Comparison of ENCODE assay signal across 1 fruit fly cellular context in genomic region chr2L:18505475-18505874, dm6.
TF ChIP-seq lines count a peak whose summit lies in the region.

No protein-coding gene starts in this region.

TF ChIP-seq in whole organism, embryonic, 481 proteins besides CTCF, POLR2A, EP300 and RAD21 (continued from another document):
- TF ChIP-seq sug (tag; optimal IDR thresholded peaks at IDR 0.05; lab: Kevin White, UChicago) (no peak), mam (GFP tag; optimal IDR thresholded peaks at IDR 0.05; lab: Kevin White, UChicago) (no peak), jing (GFP tag; optimal IDR thresholded peaks at IDR 0.05; lab: Kevin White, UChicago) (peak; percentile 15), CG7786 (GFP tag; optimal IDR thresholded peaks at IDR 0.05; lab: Kevin White, UChicago) (no peak), knrl (GFP tag; IDR thresholded peaks at IDR 0.05; lab: Robert Waterston, UW; ENCODE audit: partially characterized antibody) (no peak), hb (GFP tag; IDR thresholded peaks at IDR 0.05; lab: Robert Waterston, UW; ENCODE audit: partially characterized antibody) (no peak), btn (GFP tag; optimal IDR thresholded peaks at IDR 0.05; lab: Kevin White, UChicago) (peak; percentile 22), Myb (GFP tag; optimal IDR thresholded peaks at IDR 0.05; lab: Kevin White, UChicago) (no peak), Ets97D (GFP tag; optimal IDR thresholded peaks at IDR 0.05; lab: Kevin White, UChicago) (no peak), org-1 (GFP tag; optimal IDR thresholded peaks at IDR 0.05; lab: Kevin White, UChicago) (no peak), CG13424 (tag; optimal IDR thresholded peaks at IDR 0.05; lab: Kevin White, UChicago) (peak; percentile 20), p53 (GFP tag; optimal IDR thresholded peaks at IDR 0.05; lab: Kevin White, UChicago) (no peak), CG1602 (GFP tag; optimal IDR thresholded peaks at IDR 0.05; lab: Kevin White, UChicago) (peak; percentile 1), bsh (GFP tag; optimal IDR thresholded peaks at IDR 0.05; lab: Kevin White, UChicago) (peak in 1 of 2 experiments; percentile 70), GATAe (GFP tag; conservative IDR thresholded peaks at IDR 0.05; lab: Robert Waterston, UW) (no peak), slp2 (GFP tag; optimal IDR thresholded peaks at IDR 0.05; lab: Kevin White, UChicago) (peak; percentile 24), CG4854 (GFP tag; optimal IDR thresholded peaks at IDR 0.05; lab: Kevin White, UChicago) (no peak), peb (GFP tag; IDR thresholded peaks at IDR 0.05; lab: Robert Waterston, UW) (0 out of 2 replicates have a peak, but pooled peaks have one; percentile 29), slbo (GFP tag; IDR thresholded peaks at IDR 0.05; lab: Robert Waterston, UW) (no peak), Hr51 (GFP tag; optimal IDR thresholded peaks at IDR 0.05; lab: Kevin White, UChicago) (peak in 1 of 2 experiments; percentile 1), prd (optimal IDR thresholded peaks at IDR 0.05; lab: Kevin White, UChicago) (no peak), prd (GFP tag; IDR thresholded peaks at IDR 0.05; lab: Robert Waterston, UW) (peak; percentile 64; the same call in 2 of the 3 replicates), Ptx1 (GFP tag; IDR thresholded peaks at IDR 0.05; lab: Robert Waterston, UW) (0 out of 2 replicates have a peak, but pooled peaks have one; percentile 6), CG18262 (tag; optimal IDR thresholded peaks at IDR 0.05; lab: Kevin White, UChicago) (peak; percentile 61), dmrt11E (tag; optimal IDR thresholded peaks at IDR 0.05; lab: Kevin White, UChicago) (peak; percentile 84), tap (tag; optimal IDR thresholded peaks at IDR 0.05; lab: Kevin White, UChicago) (peak; percentile 24), Eip74EF (GFP tag; optimal IDR thresholded peaks at IDR 0.05; lab: Kevin White, UChicago) (no peak), CG10565 (GFP tag; optimal IDR thresholded peaks at IDR 0.05; lab: Kevin White, UChicago) (no peak), CG31441 (GFP tag; IDR thresholded peaks at IDR 0.05; lab: Robert Waterston, UW) (peak; percentile 43), Gug (GFP tag; IDR thresholded peaks at IDR 0.05; lab: Robert Waterston, UW) (no peak), CG9727 (GFP tag; optimal IDR thresholded peaks at IDR 0.05; lab: Kevin White, UChicago) (peak; percentile 36), kay (GFP tag; optimal IDR thresholded peaks at IDR 0.05; lab: Kevin White, UChicago) (no peak), Atf-2 (GFP tag; optimal IDR thresholded peaks at IDR 0.05; lab: Kevin White, UChicago) (peak; percentile 12), CG17361 (GFP tag; IDR thresholded peaks at IDR 0.05; lab: Robert Waterston, UW) (peak; percentile 36; the same call in 1 of the 3 replicates), Bgb (GFP tag; IDR thresholded peaks at IDR 0.05; lab: Robert Waterston, UW; ENCODE audit: partially characterized antibody) (no peak), CG11093 (GFP tag; IDR thresholded peaks at IDR 0.05; lab: Robert Waterston, UW) (no peak), Scr (GFP tag; IDR thresholded peaks at IDR 0.05; lab: Robert Waterston, UW; ENCODE audit: partially characterized antibody) (no peak), CG13296 (GFP tag; optimal IDR thresholded peaks at IDR 0.05; lab: Kevin White, UChicago) (no peak), corto (GFP tag; optimal IDR thresholded peaks at IDR 0.05; lab: Kevin White, UChicago) (no peak), HLH3B (GFP tag; IDR thresholded peaks at IDR 0.05; lab: Robert Waterston, UW) (no peak), al (GFP tag; IDR thresholded peaks at IDR 0.05; lab: Robert Waterston, UW) (no peak), sens (GFP tag; lab: Kevin White, UChicago) (peak; percentile 96), Sry-β (GFP tag; optimal IDR thresholded peaks at IDR 0.05; lab: Kevin White, UChicago) (no peak), Deaf1 (tag; optimal IDR thresholded peaks at IDR 0.05; lab: Kevin White, UChicago) (peak; percentile 7), chif (GFP tag; optimal IDR thresholded peaks at IDR 0.05; lab: Kevin White, UChicago) (peak; percentile 51 to 60), CG13123 (GFP tag; optimal IDR thresholded peaks at IDR 0.05; lab: Kevin White, UChicago) (no peak), nau (GFP tag; optimal IDR thresholded peaks at IDR 0.05; lab: Kevin White, UChicago) (no peak), CG18764 (GFP tag; optimal IDR thresholded peaks at IDR 0.05; lab: Kevin White, UChicago) (no peak), CG6175 (GFP tag; IDR thresholded peaks at IDR 0.05; lab: Robert Waterston, UW) (no peak), klu (GFP tag; IDR thresholded peaks at IDR 0.05; lab: Robert Waterston, UW) (no peak), CG17802 (tag; optimal IDR thresholded peaks at IDR 0.05; lab: Kevin White, UChicago) (no peak), CG6791 (GFP tag; IDR thresholded peaks at IDR 0.05; lab: Robert Waterston, UW; ENCODE audit: partially characterized antibody) (no peak), psq (GFP tag; optimal IDR thresholded peaks at IDR 0.05; lab: Kevin White, UChicago) (no peak), Optix (GFP tag; IDR thresholded peaks at IDR 0.05; lab: Robert Waterston, UW) (no peak), CG10321 (GFP tag; IDR thresholded peaks at IDR 0.05; lab: Robert Waterston, UW) (no peak), h (optimal IDR thresholded peaks at IDR 0.05; lab: Kevin White, UChicago) (no peak), Kr (GFP tag; optimal IDR thresholded peaks at IDR 0.05; lab: Kevin White, UChicago) (no peak), CG14710 (tag; optimal IDR thresholded peaks at IDR 0.05; lab: Kevin White, UChicago) (peak; percentile 63), exex (tag; optimal IDR thresholded peaks at IDR 0.05; lab: Kevin White, UChicago) (no peak), CG2202 (tag; optimal IDR thresholded peaks at IDR 0.05; lab: Kevin White, UChicago) (peak; percentile 20), Sin3A (optimal IDR thresholded peaks at IDR 0.05; lab: Kevin White, UChicago) (no peak), maf-S (GFP tag; optimal IDR thresholded peaks at IDR 0.05; lab: Kevin White, UChicago) (no peak), Nf-YB (GFP tag; optimal IDR thresholded peaks at IDR 0.05; lab: Kevin White, UChicago) (no peak), CG34422 (GFP tag; IDR thresholded peaks at IDR 0.05; lab: Robert Waterston, UW) (no peak), B-H1 (GFP tag; IDR thresholded peaks at IDR 0.05; lab: Robert Waterston, UW) (no peak), grn (GFP tag; optimal IDR thresholded peaks at IDR 0.05; lab: Kevin White, UChicago) (no peak), scrt (GFP tag; optimal IDR thresholded peaks at IDR 0.05; lab: Kevin White, UChicago) (no peak), sima (GFP tag; optimal IDR thresholded peaks at IDR 0.05; lab: Kevin White, UChicago) (no peak), pita (GFP tag; optimal IDR thresholded peaks at IDR 0.05; lab: Kevin White, UChicago) (no peak), dm (GFP tag; optimal IDR thresholded peaks at IDR 0.05; lab: Kevin White, UChicago) (no peak), yki (optimal IDR thresholded peaks at IDR 0.05; lab: Kevin White, UChicago) (no peak), Hsf (GFP tag; optimal IDR thresholded peaks at IDR 0.05; lab: Kevin White, UChicago) (peak; percentile 32), Abd-B (GFP tag; optimal IDR thresholded peaks at IDR 0.05; lab: Kevin White, UChicago) (no peak), Oaz (GFP tag; IDR thresholded peaks at IDR 0.05; lab: Robert Waterston, UW) (no peak), nom (GFP tag; optimal IDR thresholded peaks at IDR 0.05; lab: Kevin White, UChicago) (no peak), gsb (GFP tag; IDR thresholded peaks at IDR 0.05; lab: Robert Waterston, UW) (no peak), her (GFP tag; optimal IDR thresholded peaks at IDR 0.05; lab: Kevin White, UChicago) (no peak), CG17359 (tag; optimal IDR thresholded peaks at IDR 0.05; lab: Kevin White, UChicago) (peak; percentile 43), jigr1 (GFP tag; IDR thresholded peaks at IDR 0.05; lab: Robert Waterston, UW) (no peak), CG11696 (GFP tag; IDR thresholded peaks at IDR 0.05; lab: Robert Waterston, UW) (peak; percentile 34; the same call in 1 of the 2 replicates), pzg (GFP tag; optimal IDR thresholded peaks at IDR 0.05; lab: Kevin White, UChicago) (no peak), CG15514 (GFP tag; optimal IDR thresholded peaks at IDR 0.05; lab: Kevin White, UChicago) (no peak), CG32532 (GFP tag; IDR thresholded peaks at IDR 0.05; lab: Robert Waterston, UW) (no peak), ato (GFP tag; IDR thresholded peaks at IDR 0.05; lab: Robert Waterston, UW; ENCODE audit: partially characterized antibody) (no peak), CG6654 (GFP tag; optimal IDR thresholded peaks at IDR 0.05; lab: Kevin White, UChicago) (no peak), Fer1 (GFP tag; optimal IDR thresholded peaks at IDR 0.05; lab: Kevin White, UChicago) (no peak), CG31388 (GFP tag; optimal IDR thresholded peaks at IDR 0.05; lab: Kevin White, UChicago) (no peak), ERR (GFP tag; optimal IDR thresholded peaks at IDR 0.05; lab: Kevin White, UChicago) (no peak), CG33557 (GFP tag; optimal IDR thresholded peaks at IDR 0.05; lab: Kevin White, UChicago) (peak; percentile 12), Hr3 (GFP tag; optimal IDR thresholded peaks at IDR 0.05; lab: Kevin White, UChicago) (peak; percentile 7), fd96Cb (tag; optimal IDR thresholded peaks at IDR 0.05; lab: Kevin White, UChicago) (peak; percentile 35), CHES-1-like (GFP tag; optimal IDR thresholded peaks at IDR 0.05; lab: Kevin White, UChicago) (peak; percentile 17), caup (GFP tag; optimal IDR thresholded peaks at IDR 0.05; lab: Kevin White, UChicago; ENCODE audit: severe bottlenecking) (no peak), CG17568 (GFP tag; optimal IDR thresholded peaks at IDR 0.05; lab: Kevin White, UChicago) (no peak), CG30431 (GFP tag; optimal IDR thresholded peaks at IDR 0.05; lab: Kevin White, UChicago) (peak; percentile 1), CG4424 (GFP tag; optimal IDR thresholded peaks at IDR 0.05; lab: Kevin White, UChicago) (peak; percentile 30), Hey (tag; optimal IDR thresholded peaks at IDR 0.05; lab: Kevin White, UChicago) (no peak), tin (GFP tag; optimal IDR thresholded peaks at IDR 0.05; lab: Kevin White, UChicago) (peak; percentile 36), CG16863 (GFP tag; optimal IDR thresholded peaks at IDR 0.05; lab: Kevin White, UChicago) (no peak), CG12219 (GFP tag; optimal IDR thresholded peaks at IDR 0.05; lab: Kevin White, UChicago) (peak; percentile 5), ara (GFP tag; IDR thresholded peaks at IDR 0.05; lab: Robert Waterston, UW) (no peak), Ada2b (GFP tag; IDR thresholded peaks at IDR 0.05; lab: Robert Waterston, UW) (no peak), CG12236 (GFP tag; optimal IDR thresholded peaks at IDR 0.05; lab: Kevin White, UChicago) (no peak), CG11504 (tag; optimal IDR thresholded peaks at IDR 0.05; lab: Kevin White, UChicago) (peak; percentile 66), stwl (tag; optimal IDR thresholded peaks at IDR 0.05; lab: Kevin White, UChicago) (no peak), E2f2 (GFP tag; IDR thresholded peaks at IDR 0.05; lab: Robert Waterston, UW) (no peak), CG8388 (GFP tag; optimal IDR thresholded peaks at IDR 0.05; lab: Kevin White, UChicago) (peak; percentile 63), CG3407 (GFP tag; optimal IDR thresholded peaks at IDR 0.05; lab: Kevin White, UChicago) (no peak), gro (GFP tag; optimal IDR thresholded peaks at IDR 0.05; lab: Kevin White, UChicago) (no peak), Atf6 (GFP tag; IDR thresholded peaks at IDR 0.05; lab: Robert Waterston, UW) (no peak), CG4404 (GFP tag; IDR thresholded peaks at IDR 0.05; lab: Robert Waterston, UW) (peak; percentile 39; the same call in 1 of the 2 replicates), nerfin-1 (tag; optimal IDR thresholded peaks at IDR 0.05; lab: Kevin White, UChicago) (no peak), lmd (GFP tag; IDR thresholded peaks at IDR 0.05; lab: Robert Waterston, UW) (peak; percentile 12; the same call in 1 of the 2 replicates), CG3838 (GFP tag; optimal IDR thresholded peaks at IDR 0.05; lab: Kevin White, UChicago) (no peak), Vsx1 (GFP tag; optimal IDR thresholded peaks at IDR 0.05; lab: Kevin White, UChicago) (no peak), CG8478 (optimal IDR thresholded peaks at IDR 0.05; lab: Kevin White, UChicago) (no peak), Nf-YC (tag; optimal IDR thresholded peaks at IDR 0.05; lab: Kevin White, UChicago) (no peak), Aef1 (GFP tag; IDR thresholded peaks at IDR 0.05; lab: Robert Waterston, UW) (no peak), CG14050 (GFP tag; IDR thresholded peaks at IDR 0.05; lab: Robert Waterston, UW) (no peak), CG10274 (GFP tag; optimal IDR thresholded peaks at IDR 0.05; lab: Kevin White, UChicago) (no peak), Lhr (GFP tag; optimal IDR thresholded peaks at IDR 0.05; lab: Kevin White, UChicago) (no peak), lola (GFP tag; optimal IDR thresholded peaks at IDR 0.05; lab: Kevin White, UChicago) (peak in 1 of 3 experiments; percentile 59), vnd (GFP tag; IDR thresholded peaks at IDR 0.05; lab: Robert Waterston, UW; ENCODE audit: partially characterized antibody) (no peak), HmgZ (tag; optimal IDR thresholded peaks at IDR 0.05; lab: Kevin White, UChicago) (no peak), gfzf (GFP tag; optimal IDR thresholded peaks at IDR 0.05; lab: Kevin White, UChicago) (no peak), ken (GFP tag; IDR thresholded peaks at IDR 0.05; lab: Robert Waterston, UW) (no peak), H15 (GFP tag; IDR thresholded peaks at IDR 0.05; lab: Robert Waterston, UW) (no peak), grau (tag; optimal IDR thresholded peaks at IDR 0.05; lab: Kevin White, UChicago) (peak; percentile 45)
TF ChIP-seq in whole organism, embryonic: peak in this region for 120.
